Worm (Caenorhabditis elegans): ENCODE data around the gene R155.3.

Gene R155.3

DNA sequence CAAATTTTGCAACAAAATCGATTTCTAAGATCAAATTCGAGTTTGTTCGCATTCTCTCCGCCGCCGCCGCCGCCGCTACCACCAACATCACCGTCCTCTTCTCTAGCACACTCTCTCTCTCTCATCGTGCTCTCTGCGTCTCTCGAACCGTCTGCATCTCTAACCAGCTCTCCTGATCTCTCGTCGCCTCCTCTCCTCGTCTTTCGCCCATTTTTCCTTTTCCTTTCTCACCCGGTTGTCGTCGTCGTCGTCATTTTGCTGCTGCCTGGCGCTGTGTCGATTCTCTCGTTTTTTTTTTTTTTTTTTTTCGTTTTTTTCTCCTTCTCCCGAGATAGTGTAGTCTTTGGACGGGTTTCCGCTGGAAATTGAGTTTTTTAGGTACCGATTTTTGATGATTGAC is 50.1 kb downstream of the R155.3 start:
- no peak for TF ChIP-seq mep-1 (tag; optimal IDR thresholded peaks at IDR 0.05)
- TF ChIP-seq lsy-2 (tag; optimal IDR thresholded peaks at IDR 0.05): peak; percentile 51
- TF ChIP-seq blmp-1 (tag; optimal IDR thresholded peaks at IDR 0.05): peak; percentile 65
- no peak for TF ChIP-seq unc-39 (tag; optimal IDR thresholded peaks at IDR 0.05)
- no peak for TF ChIP-seq cnd-1 (tag; optimal IDR thresholded peaks at IDR 0.05)
- TF ChIP-seq nhr-28 (tag; optimal IDR thresholded peaks at IDR 0.05): no peak
- peak; percentile 70 for TF ChIP-seq nhr-12 (tag; optimal IDR thresholded peaks at IDR 0.05)
- TF ChIP-seq lin-13 (tag; optimal IDR thresholded peaks at IDR 0.05): peak; percentile 63
- no peak for TF ChIP-seq nhr-76 (tag; optimal IDR thresholded peaks at IDR 0.05)
- no peak for TF ChIP-seq zip-8 (tag; optimal IDR thresholded peaks at IDR 0.05)
- TF ChIP-seq ceh-43 (GFP tag; optimal IDR thresholded peaks at IDR 0.05): no peak
- no peak for TF ChIP-seq drap-1 (GFP tag; optimal IDR thresholded peaks at IDR 0.05)
- TF ChIP-seq sem-2 (GFP tag; optimal IDR thresholded peaks at IDR 0.05): no peak
- TF ChIP-seq sptf-1 (tag; optimal IDR thresholded peaks at IDR 0.05): peak; percentile 21
- no peak for TF ChIP-seq tbx-8 (GFP tag; optimal IDR thresholded peaks at IDR 0.05)
- TF ChIP-seq snpc-4 (tag; optimal IDR thresholded peaks at IDR 0.05): no peak
- TF ChIP-seq unc-62 (GFP tag; optimal IDR thresholded peaks at IDR 0.05): peak; percentile 57
- TF ChIP-seq mab-5 (tag; optimal IDR thresholded peaks at IDR 0.05): peak; percentile 0
- TF ChIP-seq ces-1 (GFP tag; optimal IDR thresholded peaks at IDR 0.05): peak; percentile 81
- TF ChIP-seq M03D4.4 (tag; optimal IDR thresholded peaks at IDR 0.05): no peak
- no peak for TF ChIP-seq unc-120 (tag; optimal IDR thresholded peaks at IDR 0.05; ENCODE audit: poor library complexity, severe bottlenecking)
- no peak for TF ChIP-seq ham-2 (GFP tag; optimal IDR thresholded peaks at IDR 0.05)
- TF ChIP-seq elt-1 (tag; optimal IDR thresholded peaks at IDR 0.05; ENCODE audit: borderline replicate concordance, insufficient read depth): peak; percentile 19
- TF ChIP-seq flh-1 (GFP tag; optimal IDR thresholded peaks at IDR 0.05): no peak
- TF ChIP-seq hlh-1 (tag; optimal IDR thresholded peaks at IDR 0.05): peak; percentile 40
- peak; percentile 98 for TF ChIP-seq pha-4 (tag; optimal IDR thresholded peaks at IDR 0.05)
- TF ChIP-seq ztf-11 (tag; optimal IDR thresholded peaks at IDR 0.05): peak; percentile 18
- TF ChIP-seq elt-3 (tag; optimal IDR thresholded peaks at IDR 0.05): peak; percentile 76
- TF ChIP-seq lin-32 (GFP tag; optimal IDR thresholded peaks at IDR 0.05): no peak
- TF ChIP-seq ceh-83 (GFP tag; optimal IDR thresholded peaks at IDR 0.05): no peak
- TF ChIP-seq bed-3 (GFP tag; optimal IDR thresholded peaks at IDR 0.05): no peak
- TF ChIP-seq ceh-39 (tag; optimal IDR thresholded peaks at IDR 0.05): no peak
- TF ChIP-seq mls-2 (tag; optimal IDR thresholded peaks at IDR 0.05): no peak
- peak; percentile 61 for TF ChIP-seq nhr-237 (tag; optimal IDR thresholded peaks at IDR 0.05)
- TF ChIP-seq nhr-2 (tag; optimal IDR thresholded peaks at IDR 0.05): peak; percentile 25

DNA sequence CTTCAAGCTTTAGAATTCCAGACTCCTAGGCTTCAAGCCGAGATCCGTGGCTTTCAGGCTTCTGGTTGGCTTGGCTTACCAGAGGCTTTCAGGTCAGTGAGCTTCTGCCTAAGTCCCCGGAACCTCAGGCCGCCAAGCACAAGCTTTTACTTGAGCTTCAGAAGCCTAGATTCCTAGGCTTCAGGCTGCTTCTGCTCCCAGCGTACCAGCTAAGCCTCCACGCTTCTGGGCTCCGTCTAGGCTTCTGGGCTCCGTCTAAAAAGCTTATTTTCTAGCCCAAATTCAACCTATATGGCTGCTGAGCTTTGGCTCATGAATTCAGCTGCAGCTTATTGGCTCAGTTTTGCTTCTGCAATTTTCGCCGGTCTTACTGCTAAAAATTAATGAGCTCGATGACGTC is 50.8 kb downstream of the R155.3 start:
- no peak for TF ChIP-seq ztf-11 (tag; optimal IDR thresholded peaks at IDR 0.05)
- TF ChIP-seq mab-5 (tag; optimal IDR thresholded peaks at IDR 0.05): no peak
- no peak for TF ChIP-seq ces-1 (GFP tag; optimal IDR thresholded peaks at IDR 0.05)
- TF ChIP-seq nhr-28 (tag; optimal IDR thresholded peaks at IDR 0.05): no peak
- TF ChIP-seq bed-3 (GFP tag; optimal IDR thresholded peaks at IDR 0.05): no peak
- TF ChIP-seq cnd-1 (tag; optimal IDR thresholded peaks at IDR 0.05): no peak
- TF ChIP-seq nhr-76 (tag; optimal IDR thresholded peaks at IDR 0.05): no peak
- TF ChIP-seq ceh-39 (tag; optimal IDR thresholded peaks at IDR 0.05): no peak
- no peak for TF ChIP-seq nhr-12 (tag; optimal IDR thresholded peaks at IDR 0.05)
- TF ChIP-seq snpc-4 (tag; optimal IDR thresholded peaks at IDR 0.05): no peak
- no peak for TF ChIP-seq drap-1 (GFP tag; optimal IDR thresholded peaks at IDR 0.05)
- TF ChIP-seq unc-120 (tag; optimal IDR thresholded peaks at IDR 0.05; ENCODE audit: poor library complexity, severe bottlenecking): no peak
- no peak for TF ChIP-seq unc-39 (tag; optimal IDR thresholded peaks at IDR 0.05)
- TF ChIP-seq pha-4 (tag; optimal IDR thresholded peaks at IDR 0.05): no peak
- TF ChIP-seq tbx-8 (GFP tag; optimal IDR thresholded peaks at IDR 0.05): no peak

DNA sequence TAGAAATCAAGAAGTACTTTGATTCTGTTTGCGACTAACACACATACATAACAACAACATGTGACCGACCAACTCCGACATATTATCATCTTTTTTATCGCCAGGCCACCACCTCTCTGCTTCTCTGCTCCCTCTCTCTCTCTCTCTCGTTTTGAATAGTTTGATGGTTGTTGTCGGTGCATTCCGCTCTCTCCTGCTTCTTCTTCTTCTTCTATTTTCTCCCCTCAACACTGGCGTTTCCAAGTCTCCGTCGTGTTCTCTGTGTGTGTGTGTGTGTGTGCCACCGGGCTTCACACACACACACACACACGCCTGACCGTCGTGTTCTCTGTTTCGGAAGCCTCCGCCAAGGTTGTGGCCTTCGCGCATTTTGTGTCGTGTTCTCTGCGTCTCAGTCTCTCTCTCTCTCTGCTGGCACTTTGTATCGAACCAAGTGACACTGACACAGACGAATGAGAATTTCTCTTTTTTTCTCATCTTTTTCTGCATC is 51.4 kb downstream of the R155.3 start:
- TF ChIP-seq unc-39 (tag; optimal IDR thresholded peaks at IDR 0.05) (no peak), tbx-8 (GFP tag; optimal IDR thresholded peaks at IDR 0.05) (no peak), nhr-28 (tag; optimal IDR thresholded peaks at IDR 0.05) (peak; percentile 32), snpc-4 (tag; optimal IDR thresholded peaks at IDR 0.05) (no peak), elt-1 (tag; optimal IDR thresholded peaks at IDR 0.05; ENCODE audit: borderline replicate concordance, insufficient read depth) (peak; percentile 58), blmp-1 (tag; optimal IDR thresholded peaks at IDR 0.05) (peak; percentile 85), bed-3 (GFP tag; optimal IDR thresholded peaks at IDR 0.05) (no peak), elt-3 (tag; optimal IDR thresholded peaks at IDR 0.05) (peak; percentile 73), ztf-11 (tag; optimal IDR thresholded peaks at IDR 0.05) (peak; percentile 68), ceh-83 (GFP tag; optimal IDR thresholded peaks at IDR 0.05) (peak; percentile 6), mls-2 (tag; optimal IDR thresholded peaks at IDR 0.05) (peak; percentile 65), zip-8 (tag; optimal IDR thresholded peaks at IDR 0.05) (no peak), ham-2 (GFP tag; optimal IDR thresholded peaks at IDR 0.05) (peak; percentile 82), M03D4.4 (tag; optimal IDR thresholded peaks at IDR 0.05) (peak; percentile 84), unc-62 (GFP tag; optimal IDR thresholded peaks at IDR 0.05) (peak; percentile 98), hlh-1 (tag; optimal IDR thresholded peaks at IDR 0.05) (peak; percentile 94), nhr-12 (tag; optimal IDR thresholded peaks at IDR 0.05) (no peak), lin-13 (tag; optimal IDR thresholded peaks at IDR 0.05) (peak; percentile 53), nhr-237 (tag; optimal IDR thresholded peaks at IDR 0.05) (peak; percentile 95), drap-1 (GFP tag; optimal IDR thresholded peaks at IDR 0.05) (peak; percentile 72), mab-5 (tag; optimal IDR thresholded peaks at IDR 0.05) (peak; percentile 51), flh-1 (GFP tag; optimal IDR thresholded peaks at IDR 0.05) (no peak), ceh-39 (tag; optimal IDR thresholded peaks at IDR 0.05) (peak; percentile 25), mep-1 (tag; optimal IDR thresholded peaks at IDR 0.05) (peak; percentile 90), cnd-1 (tag; optimal IDR thresholded peaks at IDR 0.05) (no peak), lsy-2 (tag; optimal IDR thresholded peaks at IDR 0.05) (peak; percentile 78), lin-32 (GFP tag; optimal IDR thresholded peaks at IDR 0.05) (no peak), pha-4 (tag; optimal IDR thresholded peaks at IDR 0.05) (peak; percentile 94), sem-2 (GFP tag; optimal IDR thresholded peaks at IDR 0.05) (no peak), ces-1 (GFP tag; optimal IDR thresholded peaks at IDR 0.05) (peak; percentile 91), sptf-1 (tag; optimal IDR thresholded peaks at IDR 0.05) (peak; percentile 86), nhr-2 (tag; optimal IDR thresholded peaks at IDR 0.05) (peak; percentile 64), unc-120 (tag; optimal IDR thresholded peaks at IDR 0.05; ENCODE audit: poor library complexity, severe bottlenecking) (peak; percentile 93), nhr-76 (tag; optimal IDR thresholded peaks at IDR 0.05) (no peak), ceh-43 (GFP tag; optimal IDR thresholded peaks at IDR 0.05) (peak; percentile 62)
